Fruit fly (Drosophila melanogaster) whole organism, embryonic: Measurements from ENCODE around the gene CG11679.
A peak's percentile ranks its signal among the peaks of the same experiment; 100 is the strongest.

Source experiments
- BtbVII ChIP-seq: fragments of 200-800 bp; sonication (Bioruptor generic); optimal IDR thresholded peaks from 3 replicates; lab custom pipeline; 2017; ENCODE audit warnings: missing biosample characterization, mild to moderate bottlenecking, missing genetic modification characterization
- C15 ChIP-seq: fragments of 200-800 bp; sonication (Bioruptor generic); IDR thresholded peaks from 3 replicates; pipeline ENCODE4 v1.3.6; 2022; ENCODE audit warnings: missing biosample characterization, missing genetic modification characterization
- CG10209 ChIP-seq: fragments of 200-800 bp; sonication (Bioruptor generic); optimal IDR thresholded peaks from 3 replicates; lab custom pipeline; 2017; ENCODE audit warnings: missing biosample characterization, mild to moderate bottlenecking, missing genetic modification characterization, missing genetic modification reagents
- CG10321 ChIP-seq: fragments of 200-800 bp; sonication (Bioruptor generic); IDR thresholded peaks from 2 replicates; pipeline ENCODE4 v1.3.6; 2022; ENCODE audit warnings: missing biosample characterization, missing genetic modification characterization
- CG10431 ChIP-seq: fragments of 200-800 bp; sonication (Bioruptor generic); optimal IDR thresholded peaks from 3 replicates; lab custom pipeline; 2018; ENCODE audit warnings: missing biosample characterization, mild to moderate bottlenecking, missing genetic modification characterization
- CG10543 ChIP-seq: fragments of 200-800 bp; sonication (Bioruptor generic); optimal IDR thresholded peaks from 3 replicates; lab custom pipeline; 2017; ENCODE audit warnings: missing biosample characterization, mild to moderate bottlenecking, missing genetic modification characterization, moderate library complexity
- CG13287 ChIP-seq: fragments of 200-800 bp; sonication (Bioruptor generic); IDR thresholded peaks from 2 replicates; pipeline ENCODE4 v1.3.6; 2022; ENCODE audit warnings: missing biosample characterization, missing genetic modification characterization; ENCODE audit not compliant: partially characterized antibody
- CG15601 ChIP-seq: fragments of 200-800 bp; sonication (Bioruptor generic); optimal IDR thresholded peaks from 3 replicates; lab custom pipeline; 2019; ENCODE audit warnings: missing biosample characterization, mild to moderate bottlenecking, missing genetic modification characterization, moderate library complexity
- CG17612 ChIP-seq: fragments of 200-800 bp; sonication (Bioruptor generic); IDR thresholded peaks from 2 replicates; pipeline ENCODE4 v1.3.6; 2022; ENCODE audit warnings: missing biosample characterization, missing genetic modification characterization
- CG18476 ChIP-seq: fragments of 200-800 bp; sonication (Bioruptor generic); optimal IDR thresholded peaks from 2 replicates; lab custom pipeline; 2016; ENCODE audit warnings: missing biosample characterization, mild to moderate bottlenecking, missing genetic modification characterization
- CG2199 ChIP-seq: fragments of 200-800 bp; sonication (Bioruptor generic); IDR thresholded peaks from 3 replicates; pipeline ENCODE4 v1.3.6; 2022; ENCODE audit warnings: missing biosample characterization, missing genetic modification characterization
- CG2678 ChIP-seq: fragments of 200-800 bp; sonication (Bioruptor generic); optimal IDR thresholded peaks from 3 replicates; lab custom pipeline; 2019; ENCODE audit warnings: missing biosample characterization, mild to moderate bottlenecking, missing genetic modification characterization, moderate library complexity
- CG6254 ChIP-seq: fragments of 200-800 bp; sonication (Bioruptor generic); optimal IDR thresholded peaks from 3 replicates; lab custom pipeline; 2017; ENCODE audit warnings: mild to moderate bottlenecking, missing biosample characterization, missing genetic modification reagents, missing genetic modification characterization
- CG6683 ChIP-seq: fragments of 200-800 bp; sonication (Bioruptor generic); optimal IDR thresholded peaks from 2 replicates; lab custom pipeline; 2017; ENCODE audit warnings: missing biosample characterization, mild to moderate bottlenecking, missing genetic modification characterization, missing genetic modification reagents
- CG7556 ChIP-seq: fragments of 200-800 bp; sonication (Bioruptor generic); optimal IDR thresholded peaks from 2 replicates; lab custom pipeline; 2017; ENCODE audit warnings: missing biosample characterization, mild to moderate bottlenecking, missing genetic modification characterization
- CG8290 ChIP-seq, 3 experiments: fragments of 200-800 bp; sonication (Bioruptor generic); optimal IDR thresholded peaks; 2 replicates each; lab custom pipeline; 2016 to 2019; ENCODE audit warnings: missing biosample characterization in 3 of 3, missing genetic modification characterization in 3 of 3, mild to moderate bottlenecking in 2 of 3, moderate library complexity in 1 of 3
- CTCF ChIP-seq: fragments of 200-800 bp; sonication (Bioruptor generic); optimal IDR thresholded peaks from 2 replicates; lab custom pipeline; 2017; ENCODE audit warnings: missing biosample characterization, mild to moderate bottlenecking, missing genetic modification characterization, moderate library complexity
- Deaf1 ChIP-seq: fragments of 200-800 bp; optimal IDR thresholded peaks from 3 replicates; lab custom pipeline; 2019; ENCODE audit warnings: missing biosample characterization, mild to moderate bottlenecking, missing genetic modification characterization, moderate library complexity
- Dp ChIP-seq: fragments of 200-800 bp; sonication (Bioruptor generic); optimal IDR thresholded peaks from 2 replicates; lab custom pipeline; 2018; ENCODE audit warnings: missing biosample characterization, mild to moderate bottlenecking, missing genetic modification characterization, moderate library complexity
- HLH3B ChIP-seq: fragments of 200-800 bp; sonication (Bioruptor generic); IDR thresholded peaks from 2 replicates; pipeline ENCODE4 v1.3.6; 2022; ENCODE audit warnings: missing biosample characterization, missing genetic modification characterization
- Hr51 ChIP-seq, 2 experiments: fragments of 200-800 bp; sonication (Bioruptor generic); optimal IDR thresholded peaks; 2 replicates in 1 of 2; 3 replicates in 1 of 2; lab custom pipeline; 2016 to 2018; ENCODE audit warnings: missing biosample characterization in 2 of 2, missing genetic modification characterization in 2 of 2, mild to moderate bottlenecking in 1 of 2, moderate library complexity in 1 of 2
- MBD-R2 ChIP-seq: fragments of 200-800 bp; sonication (Bioruptor generic); IDR thresholded peaks from 2 replicates; pipeline ENCODE4 v1.3.6; 2022; ENCODE audit warnings: missing biosample characterization, missing genetic modification characterization
- MTF-1 ChIP-seq: fragments of 200-800 bp; sonication (Bioruptor generic); optimal IDR thresholded peaks from 2 replicates; lab custom pipeline; 2018; ENCODE audit warnings: missing biosample characterization, mild to moderate bottlenecking, missing genetic modification characterization, borderline replicate concordance
- Meics ChIP-seq: fragments of 200-800 bp; sonication (Bioruptor generic); optimal IDR thresholded peaks from 2 replicates; lab custom pipeline; 2017; ENCODE audit warnings: missing biosample characterization, mild to moderate bottlenecking, missing genetic modification characterization
- Neu2 ChIP-seq: fragments of 200-800 bp; sonication (Bioruptor generic); optimal IDR thresholded peaks from 3 replicates; lab custom pipeline; 2016; ENCODE audit warnings: missing biosample characterization, missing genetic modification characterization, borderline replicate concordance
- NfI ChIP-seq: fragments of 200-800 bp; sonication (Bioruptor generic); optimal IDR thresholded peaks from 3 replicates; lab custom pipeline; 2018; ENCODE audit warnings: missing biosample characterization, mild to moderate bottlenecking, missing genetic modification characterization, moderate library complexity
- Opbp ChIP-seq: fragments of 200-800 bp; sonication (Bioruptor generic); IDR thresholded peaks from 3 replicates; pipeline ENCODE4 v1.3.6; 2022; ENCODE audit warnings: missing biosample characterization, missing genetic modification characterization; ENCODE audit not compliant: partially characterized antibody
- Pdp1 ChIP-seq, 2 experiments: fragments of 200-800 bp; sonication (Bioruptor generic); optimal IDR thresholded peaks; 3 replicates each; lab custom pipeline; 2016; ENCODE audit warnings: missing biosample characterization in 2 of 2, missing genetic modification characterization in 2 of 2, mild to moderate bottlenecking in 1 of 2, moderate library complexity in 1 of 2
- Sox100B ChIP-seq: fragments of 200-800 bp; sonication (Bioruptor generic); optimal IDR thresholded peaks from 3 replicates; lab custom pipeline; 2018; ENCODE audit warnings: missing biosample characterization, mild to moderate bottlenecking, missing genetic modification characterization
- Xrp1 ChIP-seq: fragments of 200-800 bp; sonication (Bioruptor generic); IDR thresholded peaks from 2 replicates; pipeline ENCODE4 v1.3.6; 2022; ENCODE audit warnings: missing biosample characterization, missing genetic modification characterization
- abd-A ChIP-seq: fragments of 200-800 bp; sonication (Bioruptor generic); optimal IDR thresholded peaks from 3 replicates; lab custom pipeline; 2019; ENCODE audit warnings: missing biosample characterization, mild to moderate bottlenecking, missing genetic modification characterization, moderate library complexity
- amos ChIP-seq: fragments of 200-800 bp; sonication (Bioruptor generic); IDR thresholded peaks from 2 replicates; pipeline ENCODE4 v1.3.6; 2022; ENCODE audit warnings: missing biosample characterization, missing genetic modification characterization; ENCODE audit not compliant: partially characterized antibody
- chn ChIP-seq: fragments of 200-800 bp; sonication (Bioruptor generic); optimal IDR thresholded peaks from 2 replicates; lab custom pipeline; 2016; ENCODE audit warnings: missing biosample characterization, missing genetic modification characterization
- crc ChIP-seq: fragments of 200-800 bp; sonication (Bioruptor generic); optimal IDR thresholded peaks from 2 replicates; lab custom pipeline; 2016; ENCODE audit warnings: missing biosample characterization, missing genetic modification characterization
- disco-r ChIP-seq: fragments of 200-800 bp; sonication (Bioruptor generic); optimal IDR thresholded peaks from 2 replicates; lab custom pipeline; 2016; ENCODE audit warnings: missing biosample characterization, missing genetic modification characterization
- eyg ChIP-seq: fragments of 200-800 bp; sonication (Bioruptor generic); optimal IDR thresholded peaks from 3 replicates; lab custom pipeline; 2016; ENCODE audit warnings: missing biosample characterization, missing genetic modification characterization
- fd64A ChIP-seq: fragments of 200-800 bp; sonication (Bioruptor generic); optimal IDR thresholded peaks from 3 replicates; lab custom pipeline; 2018; ENCODE audit warnings: missing biosample characterization, mild to moderate bottlenecking, missing genetic modification characterization
- grau ChIP-seq: fragments of 200-800 bp; optimal IDR thresholded peaks from 3 replicates; lab custom pipeline; 2019; ENCODE audit warnings: missing biosample characterization, mild to moderate bottlenecking, missing genetic modification characterization, moderate library complexity
- insv ChIP-seq, 2 experiments: fragments of 200-800 bp; sonication (Bioruptor generic); optimal IDR thresholded peaks; 3 replicates each; lab custom pipeline; 2016 to 2018; ENCODE audit warnings: missing biosample characterization in 2 of 2, missing genetic modification characterization in 2 of 2
- knrl ChIP-seq: fragments of 200-800 bp; sonication (Bioruptor generic); IDR thresholded peaks from 3 replicates; pipeline ENCODE4 v1.3.6; 2022; ENCODE audit warnings: missing biosample characterization, missing genetic modification characterization; ENCODE audit not compliant: partially characterized antibody
- maf-S ChIP-seq: fragments of 200-800 bp; sonication (Bioruptor generic); optimal IDR thresholded peaks from 2 replicates; lab custom pipeline; 2016; ENCODE audit warnings: missing biosample characterization, missing genetic modification characterization
- nerfin-1 ChIP-seq: fragments of 200-800 bp; sonication (Bioruptor generic); optimal IDR thresholded peaks from 3 replicates; lab custom pipeline; 2019; ENCODE audit warnings: missing biosample characterization, mild to moderate bottlenecking, missing genetic modification characterization, moderate library complexity
- pb ChIP-seq: fragments of 200-800 bp; sonication (Bioruptor generic); optimal IDR thresholded peaks from 3 replicates; lab custom pipeline; 2016; ENCODE audit warnings: missing biosample characterization, missing genetic modification characterization
- sc ChIP-seq, 3 experiments: fragments of >200 bp in 2 of 3; fragments of 200-800 bp in 1 of 3; sonication (Bioruptor generic) in 1 of 3; optimal IDR thresholded peaks; 2 replicates in 2 of 3; 3 replicates in 1 of 3; lab custom pipeline; 2017; ENCODE audit warnings: mild to moderate bottlenecking in 1 of 3, missing biosample characterization in 1 of 3, missing genetic modification characterization in 1 of 3, missing genetic modification reagents in 1 of 3
- sim ChIP-seq: fragments of 200-800 bp; sonication (Bioruptor generic); IDR thresholded peaks from 2 replicates; pipeline ENCODE4 v1.3.6; 2022; ENCODE audit warnings: missing biosample characterization, missing genetic modification characterization
- sqz ChIP-seq: fragments of 200-800 bp; sonication (Bioruptor generic); optimal IDR thresholded peaks from 3 replicates; lab custom pipeline; 2018; ENCODE audit warnings: missing biosample characterization, mild to moderate bottlenecking, missing genetic modification characterization
- twi ChIP-seq: fragments of 200-800 bp; optimal IDR thresholded peaks from 2 replicates; lab custom pipeline; 2019; ENCODE audit warnings: missing biosample characterization, mild to moderate bottlenecking, missing genetic modification characterization, moderate library complexity
- unpg ChIP-seq: fragments of 200-800 bp; sonication (Bioruptor generic); optimal IDR thresholded peaks from 3 replicates; lab custom pipeline; 2018; ENCODE audit warnings: missing biosample characterization, mild to moderate bottlenecking, missing genetic modification characterization, moderate library complexity
- zfh1 ChIP-seq: fragments of 200-800 bp; sonication (Bioruptor generic); IDR thresholded peaks from 3 replicates; pipeline ENCODE4 v1.3.6; 2022; ENCODE audit warnings: missing biosample characterization, missing genetic modification characterization

Gene CG11679

DNA sequence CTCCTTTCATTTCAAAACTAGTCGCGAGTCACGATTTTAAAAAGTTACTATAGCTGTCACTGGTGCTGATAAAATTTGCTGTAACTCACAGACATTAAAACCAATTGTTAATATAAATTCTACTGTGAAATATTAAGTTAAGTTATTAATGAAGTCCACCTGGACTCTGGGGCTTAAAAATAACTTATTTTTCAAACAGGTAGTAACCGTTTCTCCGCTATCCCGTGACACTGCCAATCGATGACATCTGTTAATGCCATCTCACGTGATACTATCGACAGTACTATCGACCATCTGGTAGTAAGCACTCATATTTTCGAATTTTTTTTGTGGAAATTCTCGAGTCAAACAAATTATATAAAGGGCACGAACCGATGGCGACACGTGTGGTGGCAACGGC, 4.8 kb downstream of the CG11679 start, which contains the start of the genes CG12379 and MagR (continued):
- TF ChIP-seq Meics (GFP tag; lab: Kevin White, UChicago) (peak; percentile 53), CG15601 (tag; lab: Kevin White, UChicago) (no peak), Opbp (GFP tag; lab: Robert Waterston, UW) (peak; percentile 67), abd-A (tag; lab: Kevin White, UChicago) (no peak), Xrp1 (GFP tag; lab: Robert Waterston, UW) (peak; percentile 35; the same call in 1 of the 2 replicates), fd64A (GFP tag; lab: Kevin White, UChicago) (no peak), CG8290 (GFP tag; optimal IDR thresholded peaks at IDR 0.05; lab: Kevin White, UChicago) (peak; percentile 29), CG8290 (tag; optimal IDR thresholded peaks at IDR 0.05; lab: Kevin White, UChicago) (no peak), pb (GFP tag; lab: Kevin White, UChicago) (no peak), unpg (GFP tag; lab: Kevin White, UChicago) (no peak), NfI (GFP tag; lab: Kevin White, UChicago) (peak; percentile 56), CG6254 (GFP tag; lab: Kevin White, UChicago) (no peak), Hr51 (GFP tag; optimal IDR thresholded peaks at IDR 0.05; lab: Kevin White, UChicago) (peak in 1 of 2 experiments; percentile 57), CG2199 (no peak), CG10321 (GFP tag; lab: Robert Waterston, UW) (no peak), HLH3B (GFP tag; lab: Robert Waterston, UW) (no peak), Pdp1 (GFP tag; optimal IDR thresholded peaks at IDR 0.05; lab: Kevin White, UChicago) (peak; percentile 62 to 72), MTF-1 (no peak), sqz (GFP tag; lab: Kevin White, UChicago) (no peak), Neu2 (GFP tag; lab: Kevin White, UChicago) (peak; percentile 98), grau (tag; lab: Kevin White, UChicago) (peak; percentile 70), chn (GFP tag; lab: Kevin White, UChicago) (peak; percentile 56), CG13287 (GFP tag; lab: Robert Waterston, UW) (peak; percentile 78), eyg (GFP tag; lab: Kevin White, UChicago) (no peak), sim (GFP tag; lab: Robert Waterston, UW) (no peak), amos (GFP tag; lab: Robert Waterston, UW) (peak; percentile 78), knrl (GFP tag; lab: Robert Waterston, UW) (peak; percentile 86), insv (GFP tag; optimal IDR thresholded peaks at IDR 0.05; lab: Kevin White, UChicago) (peak in 1 of 2 experiments; percentile 48), CG7556 (no peak), CG18476 (GFP tag; lab: Kevin White, UChicago) (no peak), CTCF (GFP tag; lab: Kevin White, UChicago) (no peak), CG17612 (no peak), sc (optimal IDR thresholded peaks at IDR 0.05; lab: Kevin White, UChicago) (no peak), sc (GFP tag; optimal IDR thresholded peaks at IDR 0.05; lab: Kevin White, UChicago) (no peak), CG10543 (no peak), Sox100B (GFP tag; lab: Kevin White, UChicago) (no peak), CG10431 (GFP tag; lab: Kevin White, UChicago) (no peak), twi (tag; lab: Kevin White, UChicago) (peak; percentile 76), CG6683 (GFP tag; lab: Kevin White, UChicago) (no peak), crc (GFP tag; lab: Kevin White, UChicago) (peak; percentile 35), CG10209 (no peak), BtbVII (GFP tag; lab: Kevin White, UChicago) (peak; percentile 19), nerfin-1 (tag; lab: Kevin White, UChicago) (peak; percentile 79), CG2678 (tag; lab: Kevin White, UChicago) (no peak), zfh1 (GFP tag; lab: Robert Waterston, UW) (0 out of 3 replicates have a peak, but pooled peaks have one; percentile 6), maf-S (GFP tag; lab: Kevin White, UChicago) (peak; percentile 29), Deaf1 (tag; lab: Kevin White, UChicago) (peak; percentile 30), Dp (peak; percentile 36), disco-r (GFP tag; lab: Kevin White, UChicago) (peak; percentile 18), C15 (GFP tag; lab: Robert Waterston, UW) (no peak), MBD-R2 (GFP tag; lab: Robert Waterston, UW) (peak; percentile 48; the same call in 1 of the 2 replicates)
